Fruit fly (Drosophila melanogaster): Measurements from ENCODE around the gene out.
A peak's percentile ranks its signal among the peaks of the same experiment; 100 is the strongest.

out gene

dm6 chrX:19321820-19322708 lies at the start of gene out (continued):
- TF ChIP-seq sc (optimal IDR thresholded peaks at IDR 0.05), result no peak
- TF ChIP-seq sc (GFP tag; optimal IDR thresholded peaks at IDR 0.05), result peak; percentile 94
- TF ChIP-seq Abd-B (GFP tag; optimal IDR thresholded peaks at IDR 0.05), result peak; percentile 91
- peak; percentile 89 for TF ChIP-seq CG12155 (GFP tag; optimal IDR thresholded peaks at IDR 0.05)
- peak; percentile 95 for TF ChIP-seq CG1602 (GFP tag; optimal IDR thresholded peaks at IDR 0.05)
- TF ChIP-seq CG11085 (GFP tag; IDR thresholded peaks at IDR 0.05), result peak; percentile 89
- peak; percentile 95 for TF ChIP-seq CG17359 (tag; optimal IDR thresholded peaks at IDR 0.05)
- peak; percentile 94 for TF ChIP-seq CG15269 (tag; optimal IDR thresholded peaks at IDR 0.05)
- peak; percentile 49 for TF ChIP-seq mirr (GFP tag; optimal IDR thresholded peaks at IDR 0.05)
- TF ChIP-seq Gug (GFP tag; IDR thresholded peaks at IDR 0.05), result peak; percentile 92
- TF ChIP-seq CG10462 (GFP tag; optimal IDR thresholded peaks at IDR 0.05), result peak; percentile 83
- TF ChIP-seq Blimp-1 (GFP tag; optimal IDR thresholded peaks at IDR 0.05), result peak; percentile 91
- peak; percentile 73 for TF ChIP-seq NK7.1 (GFP tag; optimal IDR thresholded peaks at IDR 0.05)
- TF ChIP-seq CG2116 (GFP tag; optimal IDR thresholded peaks at IDR 0.05), result peak; percentile 79
- peak; percentile 90 for TF ChIP-seq CG15601 (tag; optimal IDR thresholded peaks at IDR 0.05)
- peak; percentile 88 for TF ChIP-seq fd102C (GFP tag; optimal IDR thresholded peaks at IDR 0.05)
- TF ChIP-seq gfzf (GFP tag; optimal IDR thresholded peaks at IDR 0.05), result no peak
- peak; percentile 78 for TF ChIP-seq CG8944 (GFP tag; optimal IDR thresholded peaks at IDR 0.05)
- peak; percentile 86 for TF ChIP-seq MTF-1 (GFP tag; optimal IDR thresholded peaks at IDR 0.05; ENCODE audit: borderline replicate concordance)
- peak; percentile 76 for TF ChIP-seq CG13624 (GFP tag; optimal IDR thresholded peaks at IDR 0.05)
- TF ChIP-seq pan (optimal IDR thresholded peaks at IDR 0.05), result no peak
- peak in 1 of 2 experiments; percentile 95 for TF ChIP-seq pan (GFP tag; optimal IDR thresholded peaks at IDR 0.05 in 1 of 2, IDR thresholded peaks at IDR 0.05 in 1 of 2)
- TF ChIP-seq Hr3 (GFP tag; optimal IDR thresholded peaks at IDR 0.05), result peak; percentile 94
- peak; percentile 90 for TF ChIP-seq CG17385 (GFP tag; optimal IDR thresholded peaks at IDR 0.05)
- TF ChIP-seq da (GFP tag; optimal IDR thresholded peaks at IDR 0.05), result peak; percentile 53
- no peak for TF ChIP-seq unc-4 (GFP tag; IDR thresholded peaks at IDR 0.05; ENCODE audit: partially characterized antibody)
- TF ChIP-seq CG3726 (GFP tag; IDR thresholded peaks at IDR 0.05), result peak; percentile 93
- peak; percentile 14 for TF ChIP-seq Dp (GFP tag; optimal IDR thresholded peaks at IDR 0.05)
- TF ChIP-seq Oli (tag; optimal IDR thresholded peaks at IDR 0.05), result peak; percentile 95
- TF ChIP-seq CG31365 (tag; optimal IDR thresholded peaks at IDR 0.05), result peak; percentile 71
- TF ChIP-seq fd3F (GFP tag; optimal IDR thresholded peaks at IDR 0.05), result peak; percentile 87
- peak; percentile 93 for TF ChIP-seq tio (GFP tag; optimal IDR thresholded peaks at IDR 0.05)
- TF ChIP-seq CG30403 (GFP tag; optimal IDR thresholded peaks at IDR 0.05), result peak; percentile 96
- TF ChIP-seq p53 (GFP tag; optimal IDR thresholded peaks at IDR 0.05), result peak; percentile 27
- TF ChIP-seq pzg (GFP tag; optimal IDR thresholded peaks at IDR 0.05), result no peak
- TF ChIP-seq CG17912 (GFP tag; optimal IDR thresholded peaks at IDR 0.05), result peak; percentile 42
- peak; percentile 84 for TF ChIP-seq CG7786 (GFP tag; optimal IDR thresholded peaks at IDR 0.05)
- peak; percentile 95 for TF ChIP-seq dmrt11E (tag; optimal IDR thresholded peaks at IDR 0.05)
- TF ChIP-seq ab (GFP tag; optimal IDR thresholded peaks at IDR 0.05), result peak; percentile 77
- TF ChIP-seq CG7271 (tag; optimal IDR thresholded peaks at IDR 0.05), result peak; percentile 57
- TF ChIP-seq CG10267 (tag; optimal IDR thresholded peaks at IDR 0.05), result peak; percentile 88
- TF ChIP-seq Usf (GFP tag; optimal IDR thresholded peaks at IDR 0.05), result peak; percentile 94
- peak; percentile 91 for TF ChIP-seq CG10543 (GFP tag; optimal IDR thresholded peaks at IDR 0.05)
- peak; percentile 78 for TF ChIP-seq pnt (GFP tag; optimal IDR thresholded peaks at IDR 0.05)
- TF ChIP-seq crp (GFP tag; optimal IDR thresholded peaks at IDR 0.05), result peak in 1 of 2 experiments; percentile 62
- TF ChIP-seq CG2678 (tag; optimal IDR thresholded peaks at IDR 0.05), result peak; percentile 96
- TF ChIP-seq CG14965 (GFP tag; optimal IDR thresholded peaks at IDR 0.05; ENCODE audit: borderline replicate concordance), result peak; percentile 22
- peak; percentile 91 for TF ChIP-seq CG9932 (GFP tag; IDR thresholded peaks at IDR 0.05)

Measured in whole organism, embryonic.